Fruit fly (Drosophila melanogaster) S2 (cell line): ENCODE data around the gene mldr.

Source experiments
- CG8478 ChIP-seq: fragments of >200 bp; optimal IDR thresholded peaks from 2 replicates; lab custom pipeline; 2018
- CTCF ChIP-seq, 2 experiments: fragments of >200 bp; optimal IDR thresholded peaks; 2 replicates each; lab custom pipeline; 2018

The mldr gene

dm6 chrX:6315583-6315982, 24.5 kb downstream of the mldr start:
- TF ChIP-seq CTCF (optimal IDR thresholded peaks at IDR 0.05; lab: Kevin White, UChicago) (no peak), CG8478 (lab: Kevin White, UChicago) (no peak)

dm6 chrX:6316858-6317474, 25.9 kb downstream of the mldr start:
- TF ChIP-seq CG8478 (lab: Kevin White, UChicago) = no peak
- no peak for TF ChIP-seq CTCF (optimal IDR thresholded peaks at IDR 0.05; lab: Kevin White, UChicago)

dm6 chrX:6330369-6330949, 39.4 kb downstream of the mldr start, which contains the start of gene CG42240:
CG42240 (plus strand) TSS chrX:6330842.
- TF ChIP-seq CTCF (optimal IDR thresholded peaks at IDR 0.05; lab: Kevin White, UChicago) (no peak), CG8478 (lab: Kevin White, UChicago) (no peak)

dm6 chrX:6332988-6333719, 42.1 kb downstream of the mldr start:
- TF ChIP-seq CG8478 (lab: Kevin White, UChicago) (no peak), CTCF (optimal IDR thresholded peaks at IDR 0.05; lab: Kevin White, UChicago) (no peak)

dm6 chrX:6334945-6335344, 43.8 kb downstream of the mldr start:
- TF ChIP-seq CTCF (optimal IDR thresholded peaks at IDR 0.05; lab: Kevin White, UChicago) (no peak), CG8478 (lab: Kevin White, UChicago) (no peak)

dm6 chrX:6337702-6338101, 46.6 kb downstream of the mldr start, which contains the start of gene CG3842:
CG3842 (plus strand) TSS chrX:6337762.
- TF ChIP-seq CG8478 (lab: Kevin White, UChicago) (no peak), CTCF (optimal IDR thresholded peaks at IDR 0.05; lab: Kevin White, UChicago) (no peak)

- TF ChIP-seq CG8478 (lab: Kevin White, UChicago) = no peak
- no peak for TF ChIP-seq CTCF (optimal IDR thresholded peaks at IDR 0.05; lab: Kevin White, UChicago)
These were observed 47.9 kb downstream of the mldr start for dm6 chrX:6338738-6339614.

dm6 chrX:6339970-6340548, 49.0 kb downstream of the mldr start:
- no peak for TF ChIP-seq CG8478 (lab: Kevin White, UChicago)

dm6 chrX:6340593-6341068, 49.5 kb downstream of the mldr start:
- TF ChIP-seq CTCF (optimal IDR thresholded peaks at IDR 0.05; lab: Kevin White, UChicago) (no peak), CG8478 (lab: Kevin White, UChicago) (no peak)

dm6 chrX:6341678-6342077, 50.6 kb downstream of the mldr start:
- TF ChIP-seq CTCF (optimal IDR thresholded peaks at IDR 0.05; lab: Kevin White, UChicago) = no peak
- no peak for TF ChIP-seq CG8478 (lab: Kevin White, UChicago)

dm6 chrX:6343323-6343722, 52.2 kb downstream of the mldr start:
- TF ChIP-seq CTCF (optimal IDR thresholded peaks at IDR 0.05; lab: Kevin White, UChicago) (no peak), CG8478 (lab: Kevin White, UChicago) (no peak)
